Fruit fly (Drosophila melanogaster) Kc167 (cell line): ENCODE results near the gene mRpL10.

Experiments used
- h ChIP-seq: fragments of >200 bp; optimal IDR thresholded peaks from 3 replicates; lab custom pipeline; 2018; ENCODE audit warnings: missing external identifiers
- ttk ChIP-seq: sonication (Bioruptor generic); optimal IDR thresholded peaks from 2 replicates; lab custom pipeline; 2017; ENCODE audit warnings: missing external identifiers

DNA sequence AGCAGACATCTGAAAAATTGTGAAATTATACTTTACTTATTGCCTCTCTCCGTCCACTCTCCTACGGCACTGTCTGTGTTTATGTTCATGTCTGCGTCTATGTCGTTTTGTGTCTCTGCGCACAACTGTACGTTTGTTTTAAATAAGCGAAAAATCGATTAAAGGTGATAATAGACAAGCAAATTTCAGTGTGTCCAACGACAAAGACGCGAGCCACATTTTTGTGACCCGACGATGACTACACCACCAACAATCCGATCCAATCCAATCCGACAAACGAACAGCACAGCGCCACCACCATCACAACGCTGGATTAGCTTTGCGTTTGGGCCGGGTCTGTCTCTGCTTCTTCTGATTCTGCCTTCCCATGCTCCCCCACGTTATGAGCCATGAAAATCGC lies 41.0 kb downstream of the mRpL10 start:
- TF ChIP-seq ttk (lab: Kevin White, UChicago) = no peak
- no peak for TF ChIP-seq h (lab: Kevin White, UChicago)
